Worm (Caenorhabditis elegans) whole organism, early embryonic: ENCODE measurements around the gene nhr-8.

ENCODE experiments used
- ama-1 ChIP-seq: fragments of 150-350 bp; optimal IDR thresholded peaks from 2 replicates; lab custom pipeline; 2014
- ceh-13 ChIP-seq: fragments of 200-800 bp; sonication (Bioruptor generic); optimal IDR thresholded peaks from 2 replicates; lab custom pipeline; 2018; ENCODE audit warnings: mild to moderate bottlenecking, missing genetic modification characterization, missing compliant biosample characterization
- ceh-36 ChIP-seq: sonication (generic microtip); optimal IDR thresholded peaks from 2 replicates; lab custom pipeline; 2016; ENCODE audit warnings: missing genetic modification characterization, inconsistent platforms, missing compliant biosample characterization
- ets-7 ChIP-seq: sonication (generic microtip); optimal IDR thresholded peaks from 2 replicates; lab custom pipeline; 2016; ENCODE audit warnings: missing genotype, missing genetic modification characterization, missing compliant biosample characterization
- flt-1 ChIP-seq: fragments of 200-800 bp; sonication (Bioruptor generic); IDR thresholded peaks from 2 replicates; pipeline ENCODE4 v1.3.6; 2022; ENCODE audit warnings: missing genetic modification characterization, missing compliant biosample characterization
- hmg-4 ChIP-seq: fragments of 200-800 bp; sonication (Bioruptor generic); optimal IDR thresholded peaks from 2 replicates; lab custom pipeline; 2018; ENCODE audit warnings: mild to moderate bottlenecking, missing genetic modification characterization, missing compliant biosample characterization

DNA sequence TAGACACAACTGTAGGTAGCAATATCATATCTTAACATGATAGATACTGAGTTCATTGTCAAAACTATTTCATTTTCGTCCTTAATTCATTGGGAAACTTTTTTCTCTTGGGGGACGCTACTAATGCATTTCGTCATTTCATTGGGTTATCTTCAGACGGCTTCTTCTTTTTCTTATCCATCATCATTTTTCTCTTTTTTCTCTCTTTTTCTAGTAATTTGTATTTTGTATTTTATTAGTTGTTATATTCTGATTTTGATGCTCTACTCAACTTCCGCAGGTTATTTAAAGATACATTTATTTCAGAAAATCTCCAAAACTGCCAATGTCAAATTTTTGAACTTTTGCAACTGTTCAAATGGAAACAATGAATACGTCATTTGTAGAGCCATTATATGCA lies 32.8 kb downstream of the nhr-8 start, which contains the start of gene npr-35:
- TF ChIP-seq flt-1 (GFP tag; lab: Robert Waterston, UW) (no peak), hmg-4 (no peak), ceh-36 (tag; lab: Kevin White, UChicago) (no peak), ets-7 (tag; lab: Kevin White, UChicago) (no peak), ceh-13 (GFP tag; lab: Kevin White, UChicago) (no peak), ama-1 (lab: Kevin White, UChicago) (no peak)
